Worm (Caenorhabditis elegans) whole organism, early embryonic: Measurements from ENCODE around the gene R05H5.3.

Experiments
- F13C5.2 ChIP-seq: sonication (generic microtip); optimal IDR thresholded peaks from 2 replicates; lab custom pipeline; 2017; ENCODE audit warnings: mild to moderate bottlenecking, missing genetic modification characterization, inconsistent platforms, missing compliant biosample characterization
- aly-1 ChIP-seq: sonication (generic microtip); optimal IDR thresholded peaks from 2 replicates; lab custom pipeline; 2016; ENCODE audit warnings: missing genetic modification characterization, missing compliant biosample characterization
- ama-1 ChIP-seq: fragments of 150-350 bp; optimal IDR thresholded peaks from 2 replicates; lab custom pipeline; 2014
- flt-1 ChIP-seq: fragments of 200-800 bp; sonication (Bioruptor generic); IDR thresholded peaks from 2 replicates; pipeline ENCODE4 v1.3.6; 2022; ENCODE audit warnings: missing genetic modification characterization, missing compliant biosample characterization
- hmbx-1 ChIP-seq: sonication (generic microtip); optimal IDR thresholded peaks from 2 replicates; lab custom pipeline; 2016; ENCODE audit warnings: mild to moderate bottlenecking, missing genetic modification characterization, missing compliant biosample characterization
- hmg-4 ChIP-seq: fragments of 200-800 bp; sonication (Bioruptor generic); optimal IDR thresholded peaks from 2 replicates; lab custom pipeline; 2018; ENCODE audit warnings: mild to moderate bottlenecking, missing genetic modification characterization, missing compliant biosample characterization
- tbx-11 ChIP-seq: fragments of 200-800 bp; sonication (Bioruptor generic); IDR thresholded peaks from 2 replicates; pipeline ENCODE4 v1.3.6; 2022; ENCODE audit warnings: missing genetic modification characterization, missing compliant biosample characterization
- tbx-37 ChIP-seq: fragments of 200-800 bp; sonication (Bioruptor generic); conservative IDR thresholded peaks from 2 replicates; pipeline ENCODE4 v1.3.6; 2022; ENCODE audit warnings: missing genetic modification reagents, missing genetic modification characterization, missing compliant biosample characterization

DNA sequence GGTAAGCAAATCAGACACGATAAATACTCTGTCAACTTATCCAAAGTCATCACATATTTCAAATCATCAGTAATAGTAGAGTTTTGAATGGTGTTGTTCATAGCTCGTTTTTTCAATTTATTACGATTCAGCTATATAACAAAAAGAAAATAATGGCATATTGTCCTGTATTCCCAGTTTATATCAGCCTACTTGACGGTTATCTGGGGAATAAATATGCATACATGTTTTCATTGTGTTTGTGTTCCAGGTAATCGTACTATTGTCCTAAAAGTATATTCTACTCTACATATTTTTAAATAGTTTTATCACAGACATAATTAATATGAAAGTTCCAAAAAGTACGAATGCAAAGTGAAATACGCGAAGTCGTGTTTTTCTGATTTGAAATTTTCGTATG, 9.6 kb upstream of the R05H5.3 start, which contains the start of gene srd-2:
- TF ChIP-seq F13C5.2 (no peak), aly-1 (tag; lab: Kevin White, UChicago) (no peak), ama-1 (lab: Kevin White, UChicago) (no peak), hmbx-1 (tag; lab: Kevin White, UChicago) (no peak), hmg-4 (no peak), flt-1 (GFP tag; lab: Robert Waterston, UW) (no peak), tbx-11 (GFP tag; lab: Robert Waterston, UW) (no peak), tbx-37 (no peak)
